Worm (Caenorhabditis elegans): ENCODE data around the gene T09A5.4.

- TF ChIP-seq med-1 (GFP tag; optimal IDR thresholded peaks at IDR 0.05; ENCODE audit: insufficient read depth) (no peak), ref-1 (GFP tag; conservative IDR thresholded peaks at IDR 0.05) (no peak), flt-1 (GFP tag; IDR thresholded peaks at IDR 0.05) (no peak), ztf-23 (GFP tag; IDR thresholded peaks at IDR 0.05) (no peak)
These were observed 6.3 kb upstream of the T09A5.4 start for ce11 chrII:7839703-7840102.
